Worm (Caenorhabditis elegans) whole organism, L1 larva: ENCODE results near the gene T25B9.11.

ENCODE experiments used
- fos-1 ChIP-seq: fragments of 150-350 bp; optimal IDR thresholded peaks from 2 replicates; lab custom pipeline; 2014; ENCODE audit warnings: missing biosample characterization, missing genetic modification characterization
- grh-1 ChIP-seq: fragments of 200-800 bp; sonication (Bioruptor generic); IDR thresholded peaks from 2 replicates; pipeline ENCODE4 v1.3.6; 2022; ENCODE audit warnings: missing genetic modification reagents, missing genetic modification characterization, missing compliant biosample characterization
- mdl-1 ChIP-seq, 2 experiments: fragments of 150-350 bp; optimal IDR thresholded peaks; 2 replicates each; lab custom pipeline; 2014 to 2017; ENCODE audit warnings: missing biosample characterization in 2 of 2, missing genetic modification characterization in 2 of 2, inconsistent platforms in 1 of 2
- sox-4 ChIP-seq: sonication (generic microtip); optimal IDR thresholded peaks from 2 replicates; lab custom pipeline; 2016; ENCODE audit warnings: missing genetic modification characterization, missing compliant biosample characterization
- unc-62 ChIP-seq: fragments of 150-350 bp; optimal IDR thresholded peaks from 2 replicates; lab custom pipeline; 2014; ENCODE audit warnings: missing biosample characterization, missing genetic modification reagents, missing genetic modification characterization

- no peak for TF ChIP-seq grh-1 (GFP tag; lab: Robert Waterston, UW)
- no peak for TF ChIP-seq unc-62 (GFP tag; lab: Kevin White, UChicago)
- TF ChIP-seq fos-1 (tag; lab: Kevin White, UChicago): no peak
- no peak for TF ChIP-seq mdl-1 (tag; optimal IDR thresholded peaks at IDR 0.05; lab: Kevin White, UChicago)
- no peak for TF ChIP-seq sox-4
These were observed 45.4 kb upstream of the T25B9.11 start for ce11 chrIV:10718865-10719264.
